Fruit fly (Drosophila melanogaster) whole organism, pupa: ENCODE measurements around the gene bnk.

Experiments used
- CG10348 ChIP-seq: fragments of 200-800 bp; sonication (Bioruptor generic); IDR thresholded peaks from 2 replicates; pipeline ENCODE4 v1.3.6; 2022; ENCODE audit warnings: missing biosample characterization, missing genetic modification characterization
- CG12605 ChIP-seq: fragments of 200-800 bp; sonication (Bioruptor generic); IDR thresholded peaks from 2 replicates; pipeline ENCODE4 v1.3.6; 2022; ENCODE audit warnings: missing biosample characterization, missing genetic modification characterization
- CG13204 ChIP-seq: fragments of 200-800 bp; sonication (Bioruptor generic); optimal IDR thresholded peaks from 2 replicates; lab custom pipeline; 2018; ENCODE audit warnings: missing biosample characterization, mild to moderate bottlenecking, missing genetic modification characterization, moderate library complexity
- CG14655 ChIP-seq: fragments of 200-800 bp; sonication (Bioruptor generic); optimal IDR thresholded peaks from 3 replicates; lab custom pipeline; 2017; ENCODE audit warnings: mild to moderate bottlenecking, missing biosample characterization, missing genetic modification reagents, missing genetic modification characterization
- CG15710 ChIP-seq: fragments of 200-800 bp; sonication (Bioruptor generic); optimal IDR thresholded peaks from 2 replicates; lab custom pipeline; 2018; ENCODE audit warnings: missing biosample characterization, mild to moderate bottlenecking, missing genetic modification characterization, moderate library complexity
- CG17806 ChIP-seq: fragments of 200-800 bp; sonication (Bioruptor generic); optimal IDR thresholded peaks from 2 replicates; lab custom pipeline; 2018; ENCODE audit warnings: missing biosample characterization, mild to moderate bottlenecking, missing genetic modification characterization, moderate library complexity
- CG32121 ChIP-seq: fragments of 200-800 bp; sonication (Bioruptor generic); IDR thresholded peaks from 2 replicates; pipeline ENCODE4 v1.3.6; 2022; ENCODE audit warnings: missing biosample characterization, missing genetic modification characterization
- CG34367 ChIP-seq: fragments of 200-800 bp; sonication (Bioruptor generic); optimal IDR thresholded peaks from 2 replicates; lab custom pipeline; 2018; ENCODE audit warnings: missing biosample characterization, mild to moderate bottlenecking, missing genetic modification characterization
- CG4496 ChIP-seq: fragments of 200-800 bp; sonication (Bioruptor generic); IDR thresholded peaks from 3 replicates; pipeline ENCODE4 v1.3.6; 2022; ENCODE audit warnings: missing biosample characterization, missing genetic modification characterization
- CG8159 ChIP-seq: fragments of 200-800 bp; sonication (Bioruptor generic); optimal IDR thresholded peaks from 3 replicates; lab custom pipeline; 2018; ENCODE audit warnings: missing biosample characterization, mild to moderate bottlenecking, missing genetic modification characterization, moderate library complexity
- CG8301 ChIP-seq: fragments of 200-800 bp; sonication (Bioruptor generic); optimal IDR thresholded peaks from 2 replicates; lab custom pipeline; 2018; ENCODE audit warnings: missing biosample characterization, mild to moderate bottlenecking, missing genetic modification characterization
- CG9948 ChIP-seq: fragments of 200-800 bp; sonication (Bioruptor generic); optimal IDR thresholded peaks from 2 replicates; lab custom pipeline; 2018; ENCODE audit warnings: missing biosample characterization, mild to moderate bottlenecking, missing genetic modification characterization, moderate library complexity
- D1 ChIP-seq: fragments of 200-800 bp; sonication (Bioruptor generic); optimal IDR thresholded peaks from 2 replicates; lab custom pipeline; 2018; ENCODE audit warnings: missing biosample characterization, mild to moderate bottlenecking, missing genetic modification characterization, moderate library complexity
- EcR ChIP-seq: fragments of 200-800 bp; sonication (Bioruptor generic); optimal IDR thresholded peaks from 3 replicates; lab custom pipeline; 2019; ENCODE audit warnings: missing biosample characterization, missing genetic modification characterization, mild to moderate bottlenecking, moderate library complexity, missing genetic modification reagents
- Ets98B ChIP-seq: fragments of 200-800 bp; sonication (Bioruptor generic); IDR thresholded peaks from 2 replicates; pipeline ENCODE4 v1.3.6; 2022; ENCODE audit warnings: missing biosample characterization, missing genetic modification characterization
- Pif1A ChIP-seq: fragments of 200-800 bp; sonication (Bioruptor generic); optimal IDR thresholded peaks from 3 replicates; lab custom pipeline; 2016; ENCODE audit warnings: missing biosample characterization, missing genetic modification characterization
- Pif1B ChIP-seq: fragments of 200-800 bp; sonication (Bioruptor generic); optimal IDR thresholded peaks from 3 replicates; lab custom pipeline; 2016; ENCODE audit warnings: missing biosample characterization, missing genetic modification characterization
- Snoo ChIP-seq: fragments of 200-800 bp; sonication (Bioruptor generic); optimal IDR thresholded peaks from 3 replicates; lab custom pipeline; 2017; ENCODE audit warnings: missing biosample characterization, mild to moderate bottlenecking, missing genetic modification characterization, inconsistent platforms
- fd96Ca ChIP-seq: fragments of 200-800 bp; sonication (Bioruptor generic); IDR thresholded peaks from 3 replicates; pipeline ENCODE4 v1.3.6; 2022; ENCODE audit warnings: missing biosample characterization, missing genetic modification characterization
- gl ChIP-seq: fragments of 200-800 bp; sonication (Bioruptor generic); optimal IDR thresholded peaks from 2 replicates; lab custom pipeline; 2018; ENCODE audit warnings: missing biosample characterization, mild to moderate bottlenecking, missing genetic modification characterization
- rn ChIP-seq: fragments of 200-800 bp; sonication (Bioruptor generic); IDR thresholded peaks from 2 replicates; pipeline ENCODE4 v1.3.6; 2022; ENCODE audit warnings: missing biosample characterization, missing genetic modification characterization

Gene bnk

DNA sequence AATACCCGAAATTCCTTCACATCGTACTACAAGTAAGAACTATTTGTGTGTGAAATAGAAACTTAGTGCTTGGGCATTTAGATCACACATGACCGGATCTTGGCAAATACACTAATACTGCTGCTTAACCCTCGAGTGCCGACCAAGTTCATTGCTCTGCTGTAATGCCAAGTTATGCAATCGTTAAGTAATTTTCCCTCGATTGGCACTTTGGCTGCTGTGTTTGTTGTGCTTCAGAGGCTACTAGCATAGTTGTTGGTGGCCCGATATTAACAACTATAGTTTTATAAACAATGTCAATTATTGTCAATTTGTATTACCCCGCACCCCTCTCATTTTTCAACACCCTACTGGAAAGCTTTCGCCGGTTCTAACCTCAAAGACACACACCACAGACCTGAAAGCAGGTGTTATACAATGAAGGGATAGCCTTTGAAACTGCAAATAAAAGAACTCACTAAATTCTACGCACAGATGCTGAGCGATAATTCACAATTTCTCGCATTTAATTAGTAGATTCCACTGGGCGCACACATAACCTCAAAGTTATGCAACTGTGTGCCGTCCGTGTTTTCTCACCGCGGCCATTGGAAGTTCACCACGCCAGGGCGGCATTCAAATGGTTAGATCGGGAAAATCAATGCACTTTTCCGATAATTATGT is 25.2 kb downstream of the bnk start:
- peak; percentile 85 for TF ChIP-seq EcR
- no peak for TF ChIP-seq CG13204 (GFP tag; lab: Kevin White, UChicago)

DNA sequence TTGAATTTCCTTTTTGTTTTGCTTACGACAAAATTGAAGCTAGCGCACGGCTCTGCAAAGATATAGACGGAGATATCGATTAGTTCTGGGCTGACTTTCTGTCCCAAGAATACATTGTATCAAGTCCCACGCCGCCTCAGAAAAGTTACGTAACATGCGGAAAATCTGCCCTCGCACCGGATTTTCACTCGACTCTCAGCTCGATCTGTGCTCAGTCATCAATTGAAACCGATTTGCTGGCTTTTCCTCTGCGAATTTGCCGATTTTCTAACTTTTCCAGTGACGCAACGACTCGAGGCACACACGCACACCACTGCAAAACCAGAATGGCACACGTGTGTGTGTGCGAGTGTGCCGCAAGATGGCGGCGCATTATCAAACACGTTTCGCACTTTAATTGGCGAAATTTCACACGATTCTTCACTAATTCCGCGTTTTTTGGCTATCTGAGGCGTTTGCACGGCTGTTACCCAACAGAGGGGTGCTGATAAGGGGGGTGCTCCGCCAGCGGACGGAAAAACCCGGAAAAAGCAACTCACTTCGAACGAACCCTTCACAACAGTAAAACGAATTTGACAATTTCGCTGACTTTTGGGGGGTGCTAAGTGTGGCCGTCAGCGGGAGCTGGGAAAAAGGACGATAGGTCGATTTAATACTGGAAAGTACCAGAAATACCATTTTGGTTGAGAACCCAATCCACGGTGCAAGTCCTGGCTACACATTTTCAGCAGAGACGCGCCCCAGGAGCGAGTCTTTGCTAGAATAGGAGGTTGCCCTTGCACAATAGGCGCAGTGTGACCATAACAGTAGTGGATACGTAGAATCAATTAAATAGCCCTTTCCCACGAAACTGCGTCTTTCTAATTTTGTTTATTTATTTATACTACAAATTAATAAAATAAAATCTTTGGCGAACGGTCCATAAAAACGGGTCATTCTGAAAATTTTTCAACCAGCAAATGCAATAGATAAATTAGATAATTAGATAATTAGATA is 26.1 kb downstream of the bnk start, which contains the start of gene ATPsynC:
TSS of gene ATPsynC (minus strand) at position 634 of the 996 bp plus-strand sequence.
- peak; percentile 11 for TF ChIP-seq CG8159
- TF ChIP-seq Ets98B (GFP tag; lab: Robert Waterston, UW): no peak
- peak; percentile 28 for TF ChIP-seq Snoo (tag; lab: Kevin White, UChicago)
- TF ChIP-seq CG17806: peak; percentile 10
- TF ChIP-seq EcR: peak; percentile 60

DNA sequence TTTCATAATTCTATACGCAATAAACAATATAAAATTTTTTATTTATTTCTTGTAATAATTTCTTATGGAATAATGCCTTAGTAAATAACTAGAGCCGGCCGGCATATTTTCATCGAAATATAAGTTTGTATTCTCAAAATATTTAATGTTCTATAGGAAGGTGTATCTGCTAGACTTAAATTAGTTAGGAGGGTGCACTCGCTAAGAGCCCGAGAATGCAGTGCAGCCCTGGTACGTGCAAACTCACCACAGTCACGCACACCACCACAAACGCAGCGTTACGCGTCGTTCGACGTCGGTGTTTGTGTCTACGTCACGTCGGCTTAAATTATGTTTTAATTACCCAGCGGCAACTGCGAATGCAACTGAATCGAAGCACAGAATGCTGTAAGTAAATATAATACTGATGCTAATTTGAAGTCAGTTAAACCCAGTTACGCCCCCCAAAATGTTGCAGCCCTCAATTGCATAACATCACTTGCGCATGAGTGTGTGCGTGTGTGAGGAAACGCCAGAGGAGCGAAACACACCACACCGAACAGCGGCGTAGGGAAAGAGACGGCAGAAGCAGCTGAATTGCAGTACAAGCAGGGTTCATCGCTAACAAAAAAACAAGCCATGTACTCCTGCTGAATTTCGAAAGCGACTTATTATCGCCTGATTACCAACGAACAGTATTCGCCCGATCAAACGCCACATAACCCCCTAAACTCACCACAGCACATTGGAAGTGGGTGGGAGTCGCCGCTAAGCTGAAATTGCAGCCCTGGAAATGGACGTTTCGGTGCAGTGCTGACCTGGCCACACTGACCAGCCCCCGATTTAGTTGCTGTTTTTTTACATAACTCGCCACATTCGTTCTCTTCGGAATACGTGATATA is 27.5 kb downstream of the bnk start, which contains the start of gene CG12054:
TSS of gene CG12054 (plus strand) at position 247 of the 881 bp plus-strand sequence.
- no peak for TF ChIP-seq gl
- no peak for TF ChIP-seq Pif1B (GFP tag; lab: Kevin White, UChicago)
- TF ChIP-seq CG12605 (GFP tag; lab: Robert Waterston, UW): no peak
- no peak for TF ChIP-seq D1 (tag; lab: Kevin White, UChicago)
- TF ChIP-seq CG17806: no peak
- TF ChIP-seq CG34367 (tag; lab: Kevin White, UChicago): no peak
- TF ChIP-seq CG14655 (GFP tag; lab: Kevin White, UChicago): no peak
- no peak for TF ChIP-seq Ets98B (GFP tag; lab: Robert Waterston, UW)
- no peak for TF ChIP-seq rn (GFP tag; lab: Robert Waterston, UW)
- TF ChIP-seq CG8159: no peak

DNA sequence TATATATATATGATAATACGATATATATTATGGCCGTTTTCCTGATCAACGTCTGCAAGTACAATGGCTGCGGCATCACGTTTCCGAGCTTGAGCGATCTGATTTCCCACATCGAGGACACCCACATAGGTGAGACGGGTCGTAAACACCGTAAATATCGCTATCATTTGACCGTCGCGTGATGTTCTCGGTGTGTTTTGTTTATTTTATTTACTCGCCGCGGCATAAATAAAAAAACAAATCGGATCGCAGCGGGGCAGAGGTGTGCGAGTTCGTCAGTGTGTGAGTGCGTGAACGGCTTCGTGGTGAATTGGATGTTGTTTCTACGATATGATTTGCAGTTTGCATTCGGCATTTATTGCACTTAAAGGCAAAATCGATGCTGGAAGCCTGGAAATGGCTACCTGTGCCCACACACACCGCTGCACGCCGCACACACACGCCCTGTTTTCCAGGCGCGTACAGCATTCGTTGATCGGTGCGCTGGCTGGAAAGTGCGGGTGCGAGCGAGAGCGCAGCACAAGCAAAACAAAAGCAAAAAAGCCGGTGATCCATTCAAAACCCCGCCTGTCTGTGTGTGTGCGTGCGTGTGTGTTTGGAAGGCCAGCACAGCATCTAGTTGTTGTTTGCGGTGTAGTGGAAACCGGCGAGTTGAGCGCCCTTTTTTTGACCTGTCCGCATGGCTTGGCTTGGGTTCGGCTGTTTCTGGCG is 28.3 kb downstream of the bnk start:
- TF ChIP-seq fd96Ca (GFP tag; lab: Robert Waterston, UW) (no peak), CG13204 (GFP tag; lab: Kevin White, UChicago) (peak; percentile 90), gl (peak; percentile 90), CG8301 (peak; percentile 71), D1 (tag; lab: Kevin White, UChicago) (no peak), CG15710 (tag; lab: Kevin White, UChicago) (peak; percentile 72), CG32121 (GFP tag; lab: Robert Waterston, UW) (no peak), CG4496 (GFP tag; lab: Robert Waterston, UW) (no peak), CG14655 (GFP tag; lab: Kevin White, UChicago) (peak; percentile 85), CG12605 (GFP tag; lab: Robert Waterston, UW) (no peak), CG34367 (tag; lab: Kevin White, UChicago) (peak; percentile 79), CG17806 (peak; percentile 16), Snoo (tag; lab: Kevin White, UChicago) (peak; percentile 60), CG8159 (peak; percentile 58), Ets98B (GFP tag; lab: Robert Waterston, UW) (no peak), CG9948 (tag; lab: Kevin White, UChicago) (peak; percentile 57), CG10348 (GFP tag; lab: Robert Waterston, UW) (no peak), EcR (peak; percentile 88), rn (GFP tag; lab: Robert Waterston, UW) (no peak), Pif1A (peak; percentile 61), Pif1B (GFP tag; lab: Kevin White, UChicago) (peak; percentile 71)

DNA sequence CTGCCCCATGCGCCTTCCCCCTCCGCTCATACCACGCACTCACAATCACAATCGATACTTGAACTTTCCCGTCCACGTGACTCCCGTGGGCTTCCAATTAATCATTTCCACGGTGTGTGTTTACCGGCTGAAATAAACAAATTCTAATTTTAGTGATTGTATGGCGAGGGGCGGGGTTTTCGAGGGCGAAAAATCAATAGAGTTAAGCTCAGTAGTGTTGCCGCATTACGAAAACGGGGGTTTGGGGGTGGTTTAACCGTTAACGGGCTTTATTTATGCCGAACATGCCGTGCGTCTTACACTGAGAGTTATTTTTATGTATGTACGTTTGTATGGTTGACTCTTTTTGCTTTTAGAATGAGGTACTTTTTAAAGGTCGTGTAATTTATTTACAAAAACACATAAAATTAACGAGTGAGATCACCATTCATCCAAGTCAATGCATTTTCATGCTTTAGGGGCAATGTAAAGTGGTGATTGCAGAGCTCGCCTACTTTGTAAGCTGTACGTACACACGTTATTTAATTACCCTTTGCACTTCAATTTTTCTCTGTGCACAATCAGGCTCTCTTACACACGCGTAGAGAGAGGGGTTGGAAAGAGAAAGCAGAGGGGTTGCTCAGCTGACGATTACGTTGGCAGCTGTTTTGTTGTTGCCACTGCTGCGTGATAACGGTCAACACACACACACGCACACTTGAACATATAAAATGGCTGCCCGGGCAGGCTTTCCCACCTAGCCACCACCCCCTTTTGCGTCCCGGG is 29.1 kb downstream of the bnk start:
- TF ChIP-seq Pif1B (GFP tag; lab: Kevin White, UChicago): no peak
- peak; percentile 59 for TF ChIP-seq Pif1A
- no peak for TF ChIP-seq CG12605 (GFP tag; lab: Robert Waterston, UW)
- TF ChIP-seq CG32121 (GFP tag; lab: Robert Waterston, UW): no peak
- TF ChIP-seq CG13204 (GFP tag; lab: Kevin White, UChicago): no peak
- TF ChIP-seq CG17806: peak; percentile 48
- TF ChIP-seq CG8159: peak; percentile 72
- TF ChIP-seq CG8301: peak; percentile 51
- TF ChIP-seq EcR: no peak
- no peak for TF ChIP-seq Ets98B (GFP tag; lab: Robert Waterston, UW)
- no peak for TF ChIP-seq CG4496 (GFP tag; lab: Robert Waterston, UW)
- TF ChIP-seq CG10348 (GFP tag; lab: Robert Waterston, UW): no peak
- peak; percentile 56 for TF ChIP-seq CG9948 (tag; lab: Kevin White, UChicago)
- peak; percentile 62 for TF ChIP-seq CG15710 (tag; lab: Kevin White, UChicago)
- peak; percentile 60 for TF ChIP-seq Snoo (tag; lab: Kevin White, UChicago)
- TF ChIP-seq fd96Ca (GFP tag; lab: Robert Waterston, UW): no peak
- peak; percentile 67 for TF ChIP-seq CG34367 (tag; lab: Kevin White, UChicago)
- peak; percentile 54 for TF ChIP-seq CG14655 (GFP tag; lab: Kevin White, UChicago)
- TF ChIP-seq D1 (tag; lab: Kevin White, UChicago): no peak
- no peak for TF ChIP-seq gl
- TF ChIP-seq rn (GFP tag; lab: Robert Waterston, UW): no peak
